Fruit fly (Drosophila melanogaster): ENCODE results near the gene alpha-Man-Ib.

Gene alpha-Man-Ib

DNA sequence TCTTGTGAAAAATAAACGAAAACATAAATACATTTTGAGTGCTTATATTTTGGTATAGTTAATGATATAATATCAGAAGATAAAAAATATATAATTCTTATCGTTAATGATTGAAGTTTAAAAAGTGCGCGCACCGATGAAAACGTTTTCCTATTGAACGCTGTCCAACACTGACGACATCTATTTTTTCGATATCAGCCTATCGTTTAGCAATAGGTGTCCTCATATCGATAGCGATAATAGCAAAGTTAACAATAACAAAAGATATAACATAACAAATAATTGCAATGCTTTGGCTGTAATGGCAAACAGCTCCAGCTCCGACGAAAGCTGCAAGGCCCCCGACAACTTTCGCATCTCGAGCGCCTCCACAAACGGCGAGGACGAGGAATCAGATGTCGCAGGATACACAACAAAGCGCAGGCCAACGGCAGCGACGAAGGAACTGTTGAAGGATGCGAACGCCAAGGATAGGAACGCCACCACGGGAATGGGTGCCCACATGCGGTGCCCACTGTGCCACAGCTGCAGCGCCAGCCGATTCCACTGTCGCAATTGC lies 3.6 kb upstream of the alpha-Man-Ib start, which contains the start of gene Atg14 (continued):
- TF ChIP-seq unpg (GFP tag; optimal IDR thresholded peaks at IDR 0.05): no peak
- no peak for TF ChIP-seq ara (GFP tag; IDR thresholded peaks at IDR 0.05)
- no peak for TF ChIP-seq al (GFP tag; IDR thresholded peaks at IDR 0.05)
- no peak for TF ChIP-seq zf30C (GFP tag; optimal IDR thresholded peaks at IDR 0.05)
- no peak for TF ChIP-seq CG10209 (GFP tag; optimal IDR thresholded peaks at IDR 0.05)

DNA sequence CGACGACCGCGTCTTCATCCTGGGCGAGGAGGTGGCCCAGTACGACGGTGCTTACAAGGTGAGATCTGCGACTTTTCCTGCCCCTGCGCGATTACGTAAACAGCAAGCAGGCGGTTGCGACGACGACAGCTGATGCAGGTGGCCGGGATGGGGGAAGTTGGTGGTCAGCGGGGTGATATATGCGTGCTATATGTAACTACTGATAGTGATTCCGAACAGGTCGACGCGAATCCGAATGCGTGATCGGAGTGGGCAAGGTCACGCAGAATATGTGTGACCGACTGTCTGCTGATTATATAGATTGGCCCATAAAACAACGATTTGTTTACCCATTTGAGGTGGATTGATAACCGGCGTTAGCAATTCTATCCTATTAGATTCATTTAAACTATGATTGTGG lies 770 bp upstream of the alpha-Man-Ib start:
- TF ChIP-seq Bgb (GFP tag; IDR thresholded peaks at IDR 0.05; ENCODE audit: partially characterized antibody) (0 out of 2 replicates have a peak, but pooled peaks have one; percentile 10), lola (GFP tag; optimal IDR thresholded peaks at IDR 0.05) (no peak), CG34376 (GFP tag; optimal IDR thresholded peaks at IDR 0.05) (peak; percentile 72), CG14860 (GFP tag; IDR thresholded peaks at IDR 0.05; ENCODE audit: partially characterized antibody) (no peak), crol (GFP tag; IDR thresholded peaks at IDR 0.05) (peak; percentile 68), sug (tag; optimal IDR thresholded peaks at IDR 0.05) (peak; percentile 42), ERR (GFP tag; optimal IDR thresholded peaks at IDR 0.05) (peak; percentile 31), E2f2 (GFP tag; IDR thresholded peaks at IDR 0.05) (no peak), cwo (GFP tag; optimal IDR thresholded peaks at IDR 0.05) (peak; percentile 6), CG7987 (GFP tag; optimal IDR thresholded peaks at IDR 0.05) (peak; percentile 77), exex (tag; optimal IDR thresholded peaks at IDR 0.05) (peak; percentile 62), Asciz (GFP tag; optimal IDR thresholded peaks at IDR 0.05) (no peak), mirr (GFP tag; optimal IDR thresholded peaks at IDR 0.05) (peak; percentile 69), Pdp1 (GFP tag; optimal IDR thresholded peaks at IDR 0.05) (peak in 1 of 2 experiments; percentile 97), Deaf1 (tag; optimal IDR thresholded peaks at IDR 0.05) (peak; percentile 56), ftz-f1 (GFP tag; optimal IDR thresholded peaks at IDR 0.05) (peak; percentile 52), crp (GFP tag; optimal IDR thresholded peaks at IDR 0.05) (peak in 1 of 2 experiments; percentile 3), CG8478 (optimal IDR thresholded peaks at IDR 0.05) (peak; percentile 57)

DNA sequence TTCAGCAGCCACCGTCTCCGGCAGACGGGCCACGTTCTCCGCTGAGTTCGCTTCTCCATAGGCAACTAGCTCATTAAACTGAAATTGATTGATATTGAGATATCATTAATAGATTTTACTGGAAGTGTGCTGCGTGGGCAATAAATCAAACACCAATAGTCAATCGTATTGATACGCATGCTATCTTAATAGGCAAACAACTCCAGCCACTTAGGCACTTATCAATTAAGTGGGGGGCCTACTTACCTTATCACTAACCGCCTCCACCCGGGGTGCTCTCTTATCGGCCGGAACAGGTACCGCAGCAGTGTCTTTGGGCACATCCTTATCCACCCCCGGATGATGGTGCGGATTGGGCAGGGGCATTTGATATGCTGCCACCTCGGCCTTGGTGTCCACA lies 827 bp downstream of the alpha-Man-Ib start:
- TF ChIP-seq Rfx (GFP tag; IDR thresholded peaks at IDR 0.05) (no peak), CG34376 (GFP tag; optimal IDR thresholded peaks at IDR 0.05) (peak; percentile 70), HLH54F (GFP tag; optimal IDR thresholded peaks at IDR 0.05) (no peak), lab (GFP tag; optimal IDR thresholded peaks at IDR 0.05) (peak; percentile 90), Hey (tag; optimal IDR thresholded peaks at IDR 0.05) (peak; percentile 98), CG31365 (tag; optimal IDR thresholded peaks at IDR 0.05) (no peak), ash1 (GFP tag; optimal IDR thresholded peaks at IDR 0.05) (no peak), CG13287 (GFP tag; IDR thresholded peaks at IDR 0.05; ENCODE audit: partially characterized antibody) (no peak), exex (tag; optimal IDR thresholded peaks at IDR 0.05) (peak; percentile 100), ci (GFP tag; IDR thresholded peaks at IDR 0.05) (0 out of 3 replicates have a peak, but pooled peaks have one; percentile 19), Vsx1 (GFP tag; optimal IDR thresholded peaks at IDR 0.05) (peak; percentile 99), da (GFP tag; optimal IDR thresholded peaks at IDR 0.05) (no peak), CG18599 (GFP tag; optimal IDR thresholded peaks at IDR 0.05) (peak; percentile 74), lmd (GFP tag; IDR thresholded peaks at IDR 0.05) (no peak), CG10543 (GFP tag; optimal IDR thresholded peaks at IDR 0.05) (peak; percentile 38), gro (GFP tag; optimal IDR thresholded peaks at IDR 0.05) (peak; percentile 88), mirr (GFP tag; optimal IDR thresholded peaks at IDR 0.05) (peak; percentile 97), otp (GFP tag; IDR thresholded peaks at IDR 0.05) (0 out of 3 replicates have a peak, but pooled peaks have one; percentile 22), CG3726 (GFP tag; IDR thresholded peaks at IDR 0.05) (no peak), sens-2 (GFP tag; IDR thresholded peaks at IDR 0.05) (0 out of 2 replicates have a peak, but pooled peaks have one; percentile 20), HmgZ (tag; optimal IDR thresholded peaks at IDR 0.05) (peak; percentile 1), vnd (GFP tag; IDR thresholded peaks at IDR 0.05; ENCODE audit: partially characterized antibody) (0 out of 3 replicates have a peak, but pooled peaks have one; percentile 48), grn (GFP tag; optimal IDR thresholded peaks at IDR 0.05) (peak; percentile 97), HLH4C (GFP tag; IDR thresholded peaks at IDR 0.05; ENCODE audit: partially characterized antibody) (no peak), sug (tag; optimal IDR thresholded peaks at IDR 0.05) (peak; percentile 99), cad (GFP tag; optimal IDR thresholded peaks at IDR 0.05) (no peak), Jarid2 (GFP tag; optimal IDR thresholded peaks at IDR 0.05) (peak; percentile 29)
